Worm (Caenorhabditis elegans): ENCODE measurements around the gene mars-1.

DNA sequence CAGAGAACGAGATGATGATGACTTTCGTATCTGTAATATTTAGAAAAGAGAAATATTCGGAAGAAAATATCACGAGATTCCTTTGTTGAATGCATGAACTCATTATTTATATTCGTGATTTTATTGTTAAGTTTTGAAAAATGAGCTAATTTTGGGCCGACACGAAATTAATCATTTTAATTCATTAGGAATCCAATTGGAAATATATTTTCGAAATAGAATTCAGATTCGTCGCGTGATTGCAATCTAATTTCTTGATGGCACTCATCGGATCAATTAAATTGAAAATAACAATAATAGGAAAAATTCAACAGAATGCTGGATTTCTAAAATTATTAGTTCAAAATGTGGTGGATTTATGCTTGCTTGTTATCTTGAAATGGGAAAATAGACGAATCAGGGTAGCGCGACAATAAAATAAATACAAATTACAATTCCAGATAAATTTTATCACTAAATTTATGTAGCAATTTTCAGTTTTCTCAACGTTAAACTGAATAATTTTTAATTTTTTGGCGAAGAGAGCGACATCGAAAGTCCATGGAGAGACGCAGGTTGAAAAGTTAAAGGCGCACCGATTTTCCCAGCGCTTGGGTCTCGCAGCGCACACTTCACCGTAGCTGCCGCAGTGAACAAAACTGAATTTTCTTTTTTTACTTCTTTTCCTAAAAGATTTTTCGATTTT is 33.4 kb downstream of the mars-1 start:
- no peak for TF ChIP-seq unc-62 (GFP tag; optimal IDR thresholded peaks at IDR 0.05)
- no peak for TF ChIP-seq nhr-10 (tag; optimal IDR thresholded peaks at IDR 0.05)
- peak; percentile 40 for TF ChIP-seq F13H6.1 (tag; optimal IDR thresholded peaks at IDR 0.05)

Data from whole organism, L2 larva.